Fruit fly (Drosophila melanogaster) whole organism: ENCODE measurements around the gene CG31926.

ENCODE experiments used
- CG8478 ChIP-seq: fragments of >200 bp; optimal IDR thresholded peaks from 2 replicates; lab custom pipeline; 2018; ENCODE audit warnings: inconsistent platforms
- Dll ChIP-seq: fragments of >200 bp; optimal IDR thresholded peaks from 2 replicates; lab custom pipeline; 2017
- pan ChIP-seq: fragments of >200 bp; optimal IDR thresholded peaks from 2 replicates; lab custom pipeline; 2017
- usp ChIP-seq: fragments of >200 bp; optimal IDR thresholded peaks from 2 replicates; lab custom pipeline; 2017; ENCODE audit warnings: missing biosample characterization, missing genetic modification characterization, mixed read lengths

DNA sequence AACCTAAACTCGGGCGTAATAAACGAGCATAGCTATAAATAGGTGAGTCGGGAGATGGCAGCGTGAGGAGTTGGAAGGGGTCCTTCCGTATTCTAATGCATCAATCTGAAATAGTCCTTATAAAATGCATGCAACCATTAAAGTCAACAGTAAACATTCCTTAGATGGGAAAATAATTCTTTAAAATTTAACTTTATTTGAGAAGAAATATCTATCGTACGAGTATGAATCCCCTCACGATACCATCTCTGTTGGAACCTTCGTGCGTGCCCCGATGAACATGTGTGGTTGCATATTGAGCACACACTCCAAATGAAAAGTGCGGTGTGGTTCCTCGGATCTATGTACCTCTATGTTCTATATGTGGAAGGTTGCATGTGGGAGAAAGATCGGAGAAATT lies 33.1 kb upstream of the CG31926 start:
- TF ChIP-seq usp (GFP tag; lab: Kevin White, UChicago) (no peak), Dll (lab: Kevin White, UChicago) (no peak), pan (lab: Kevin White, UChicago) (no peak), CG8478 (lab: Kevin White, UChicago) (no peak)
